Fruit fly (Drosophila melanogaster) whole organism, embryonic: Measurements from ENCODE around the gene RpS17.
A peak's percentile ranks its signal among the peaks of the same experiment; 100 is the strongest.

Experiments used
- ATbp ChIP-seq: fragments of 200-800 bp; sonication (Bioruptor generic); optimal IDR thresholded peaks from 2 replicates; lab custom pipeline; 2017; ENCODE audit warnings: missing biosample characterization, mild to moderate bottlenecking, missing genetic modification characterization, missing genetic modification reagents
- B-H2 ChIP-seq: fragments of 200-800 bp; sonication (Bioruptor generic); optimal IDR thresholded peaks from 2 replicates; lab custom pipeline; 2018; ENCODE audit warnings: missing biosample characterization, mild to moderate bottlenecking, missing genetic modification characterization
- CG12104 ChIP-seq: fragments of 200-800 bp; sonication (Bioruptor generic); optimal IDR thresholded peaks from 3 replicates; lab custom pipeline; 2016; ENCODE audit warnings: missing biosample characterization, missing genetic modification characterization
- CG12219 ChIP-seq: fragments of 200-800 bp; sonication (Bioruptor generic); optimal IDR thresholded peaks from 3 replicates; lab custom pipeline; 2018; ENCODE audit warnings: missing biosample characterization, mild to moderate bottlenecking, missing genetic modification characterization
- CG1233 ChIP-seq: fragments of 200-800 bp; sonication (Bioruptor generic); optimal IDR thresholded peaks from 4 replicates; lab custom pipeline; 2018; ENCODE audit warnings: missing biosample characterization, mild to moderate bottlenecking, missing genetic modification characterization
- CG13296 ChIP-seq: fragments of 200-800 bp; sonication (Bioruptor generic); optimal IDR thresholded peaks from 3 replicates; lab custom pipeline; 2018; ENCODE audit warnings: missing biosample characterization, mild to moderate bottlenecking, missing genetic modification characterization
- CG14441 ChIP-seq: fragments of 200-800 bp; sonication (Bioruptor generic); IDR thresholded peaks from 2 replicates; pipeline ENCODE4 v1.3.6; 2022; ENCODE audit warnings: missing biosample characterization, missing genetic modification characterization
- CG1529 ChIP-seq: fragments of 200-800 bp; sonication (Bioruptor generic); optimal IDR thresholded peaks from 3 replicates; lab custom pipeline; 2018; ENCODE audit warnings: missing biosample characterization, missing genetic modification characterization
- CG15696 ChIP-seq: fragments of 200-800 bp; sonication (Bioruptor generic); optimal IDR thresholded peaks from 2 replicates; lab custom pipeline; 2019; ENCODE audit warnings: missing biosample characterization, mild to moderate bottlenecking, missing genetic modification characterization, moderate library complexity
- CG1647 ChIP-seq: fragments of 200-800 bp; sonication (Bioruptor generic); optimal IDR thresholded peaks from 3 replicates; lab custom pipeline; 2016; ENCODE audit warnings: missing biosample characterization, missing genetic modification characterization
- CG32772 ChIP-seq: fragments of 200-800 bp; sonication (Bioruptor generic); IDR thresholded peaks from 2 replicates; pipeline ENCODE4 v1.3.6; 2022; ENCODE audit warnings: missing biosample characterization, missing genetic modification characterization
- CG33213 ChIP-seq: fragments of 200-800 bp; sonication (Bioruptor generic); optimal IDR thresholded peaks from 3 replicates; lab custom pipeline; 2016; ENCODE audit warnings: missing biosample characterization, missing genetic modification characterization
- CG42726 ChIP-seq: fragments of 200-800 bp; sonication (Bioruptor generic); IDR thresholded peaks from 2 replicates; pipeline ENCODE4 v1.3.6; 2022; ENCODE audit warnings: missing biosample characterization, missing genetic modification characterization; ENCODE audit not compliant: partially characterized antibody
- CG4282 ChIP-seq: fragments of 200-800 bp; sonication (Bioruptor generic); optimal IDR thresholded peaks from 2 replicates; lab custom pipeline; 2016; ENCODE audit warnings: missing biosample characterization, missing genetic modification characterization
- CG4730 ChIP-seq: fragments of 200-800 bp; sonication (Bioruptor generic); IDR thresholded peaks from 2 replicates; pipeline ENCODE4 v1.3.6; 2022; ENCODE audit warnings: missing biosample characterization, missing genetic modification characterization
- CG7987 ChIP-seq: fragments of 200-800 bp; sonication (Bioruptor generic); optimal IDR thresholded peaks from 2 replicates; lab custom pipeline; 2018; ENCODE audit warnings: missing biosample characterization, mild to moderate bottlenecking, missing genetic modification characterization, moderate library complexity
- CG8089 ChIP-seq: fragments of 200-800 bp; sonication (Bioruptor generic); optimal IDR thresholded peaks from 3 replicates; lab custom pipeline; 2016; ENCODE audit warnings: missing biosample characterization, missing genetic modification characterization
- CG8359 ChIP-seq: fragments of 200-800 bp; sonication (Bioruptor generic); optimal IDR thresholded peaks from 2 replicates; lab custom pipeline; 2017; ENCODE audit warnings: missing biosample characterization, mild to moderate bottlenecking, missing genetic modification characterization, borderline replicate concordance
- CG9727 ChIP-seq: fragments of 200-800 bp; sonication (Bioruptor generic); optimal IDR thresholded peaks from 3 replicates; lab custom pipeline; 2017; ENCODE audit warnings: missing biosample characterization, mild to moderate bottlenecking, missing genetic modification characterization
- NC2β ChIP-seq: fragments of 200-800 bp; sonication (Bioruptor generic); optimal IDR thresholded peaks from 2 replicates; lab custom pipeline; 2016; ENCODE audit warnings: missing biosample characterization, missing genetic modification characterization
- Nf-YA ChIP-seq: fragments of 200-800 bp; sonication (Bioruptor generic); IDR thresholded peaks from 2 replicates; pipeline ENCODE4 v1.3.6; 2022; ENCODE audit warnings: missing biosample characterization, missing genetic modification characterization
- Nf-YC ChIP-seq: fragments of 200-800 bp; optimal IDR thresholded peaks from 3 replicates; lab custom pipeline; 2019; ENCODE audit warnings: missing biosample characterization, mild to moderate bottlenecking, missing genetic modification characterization, moderate library complexity
- Tbp ChIP-seq: fragments of >200 bp; optimal IDR thresholded peaks from 2 replicates; lab custom pipeline; 2018; ENCODE audit warnings: missing biosample characterization, missing genetic modification characterization
- al ChIP-seq: fragments of 200-800 bp; sonication (Bioruptor generic); IDR thresholded peaks from 2 replicates; pipeline ENCODE4 v1.3.6; 2022; ENCODE audit warnings: missing biosample characterization, missing genetic modification characterization
- chm ChIP-seq: fragments of 200-800 bp; sonication (Bioruptor generic); IDR thresholded peaks from 2 replicates; pipeline ENCODE4 v1.3.6; 2022; ENCODE audit warnings: missing biosample characterization, missing genetic modification characterization
- crp ChIP-seq, 2 experiments: fragments of 200-800 bp; sonication (Bioruptor generic); optimal IDR thresholded peaks; 2 replicates in 1 of 2; 3 replicates in 1 of 2; lab custom pipeline; 2017; ENCODE audit warnings: missing biosample characterization in 2 of 2, missing genetic modification characterization in 2 of 2, mild to moderate bottlenecking in 1 of 2, moderate library complexity in 1 of 2
- cwo ChIP-seq: fragments of 200-800 bp; sonication (Bioruptor generic); optimal IDR thresholded peaks from 3 replicates; lab custom pipeline; 2017; ENCODE audit warnings: missing biosample characterization, missing genetic modification characterization, mild to moderate bottlenecking, moderate library complexity, missing genetic modification reagents
- dan ChIP-seq: fragments of 200-800 bp; sonication (Bioruptor generic); IDR thresholded peaks from 2 replicates; pipeline ENCODE4 v1.3.6; 2022; ENCODE audit warnings: missing biosample characterization, missing genetic modification characterization
- emc ChIP-seq: fragments of 200-800 bp; sonication (Bioruptor generic); optimal IDR thresholded peaks from 2 replicates; lab custom pipeline; 2016; ENCODE audit warnings: missing biosample characterization, missing genetic modification characterization
- exex ChIP-seq: fragments of 200-800 bp; sonication (Bioruptor generic); optimal IDR thresholded peaks from 4 replicates; lab custom pipeline; 2018; ENCODE audit warnings: missing biosample characterization, mild to moderate bottlenecking, missing genetic modification characterization, moderate library complexity
- gro ChIP-seq: fragments of 200-800 bp; sonication (Bioruptor generic); optimal IDR thresholded peaks from 2 replicates; lab custom pipeline; 2016; ENCODE audit warnings: missing biosample characterization, missing genetic modification characterization
- h ChIP-seq: fragments of >200 bp; optimal IDR thresholded peaks from 2 replicates; lab custom pipeline; 2017
- jumu ChIP-seq: fragments of 200-800 bp; sonication (Bioruptor generic); optimal IDR thresholded peaks from 3 replicates; lab custom pipeline; 2016; ENCODE audit warnings: missing biosample characterization, missing genetic modification characterization
- lbe ChIP-seq: fragments of 200-800 bp; sonication (Bioruptor generic); optimal IDR thresholded peaks from 2 replicates; lab custom pipeline; 2016; ENCODE audit warnings: missing biosample characterization, mild to moderate bottlenecking, missing genetic modification characterization
- org-1 ChIP-seq: fragments of 200-800 bp; sonication (Bioruptor generic); optimal IDR thresholded peaks from 2 replicates; lab custom pipeline; 2017; ENCODE audit warnings: missing biosample characterization, missing genetic modification characterization
- pho ChIP-seq: fragments of 200-800 bp; sonication (Bioruptor generic); optimal IDR thresholded peaks from 2 replicates; lab custom pipeline; 2016; ENCODE audit warnings: missing biosample characterization, missing genetic modification characterization
- run ChIP-seq: fragments of 200-800 bp; sonication (Bioruptor generic); optimal IDR thresholded peaks from 3 replicates; lab custom pipeline; 2018; ENCODE audit warnings: missing biosample characterization, mild to moderate bottlenecking, missing genetic modification characterization
- salm ChIP-seq: fragments of 200-800 bp; sonication (Bioruptor generic); optimal IDR thresholded peaks from 2 replicates; lab custom pipeline; 2018; ENCODE audit warnings: missing biosample characterization, mild to moderate bottlenecking, missing genetic modification characterization
- scrt ChIP-seq: fragments of 200-800 bp; sonication (Bioruptor generic); optimal IDR thresholded peaks from 2 replicates; lab custom pipeline; 2018; ENCODE audit warnings: missing biosample characterization, mild to moderate bottlenecking, missing genetic modification characterization, moderate library complexity
- sqz ChIP-seq: fragments of 200-800 bp; sonication (Bioruptor generic); optimal IDR thresholded peaks from 3 replicates; lab custom pipeline; 2018; ENCODE audit warnings: missing biosample characterization, mild to moderate bottlenecking, missing genetic modification characterization
- sug ChIP-seq: fragments of 200-800 bp; optimal IDR thresholded peaks from 2 replicates; lab custom pipeline; 2019; ENCODE audit warnings: missing biosample characterization, mild to moderate bottlenecking, missing genetic modification characterization, moderate library complexity
- tgo ChIP-seq: fragments of 200-800 bp; sonication (Bioruptor generic); IDR thresholded peaks from 3 replicates; pipeline ENCODE4 v1.3.6; 2022; ENCODE audit warnings: missing biosample characterization, missing genetic modification characterization
- tna ChIP-seq: fragments of 200-800 bp; sonication (Bioruptor generic); IDR thresholded peaks from 2 replicates; pipeline ENCODE4 v1.3.6; 2022; ENCODE audit warnings: missing biosample characterization, missing genetic modification characterization; ENCODE audit not compliant: partially characterized antibody
- trem ChIP-seq: fragments of 200-800 bp; optimal IDR thresholded peaks from 3 replicates; lab custom pipeline; 2019; ENCODE audit warnings: missing biosample characterization, mild to moderate bottlenecking, missing genetic modification characterization, moderate library complexity
- zen2 ChIP-seq: fragments of 200-800 bp; sonication (Bioruptor generic); IDR thresholded peaks from 3 replicates; pipeline ENCODE4 v1.3.6; 2022; ENCODE audit warnings: missing biosample characterization, missing genetic modification characterization; ENCODE audit not compliant: partially characterized antibody
- zf30C ChIP-seq: fragments of 200-800 bp; sonication (Bioruptor generic); optimal IDR thresholded peaks from 3 replicates; lab custom pipeline; 2018; ENCODE audit warnings: missing biosample characterization, mild to moderate bottlenecking, missing genetic modification characterization

Gene RpS17

dm6 chr3L:9423757-9424527 is 5.7 kb downstream of the RpS17 start (continued):
- TF ChIP-seq zf30C (GFP tag; lab: Kevin White, UChicago) = peak; percentile 38
- TF ChIP-seq exex (tag; lab: Kevin White, UChicago) = peak; percentile 61
- TF ChIP-seq sug (tag; lab: Kevin White, UChicago) = peak; percentile 79
- no peak for TF ChIP-seq Tbp
- peak in 1 of 2 experiments; percentile 53 for TF ChIP-seq crp (GFP tag; optimal IDR thresholded peaks at IDR 0.05; lab: Kevin White, UChicago)

dm6 chr3L:9422636-9423419 is 6.8 kb downstream of the RpS17 start, which contains the start of gene aay:
TSS of gene aay (plus strand) at chr3L:9423253.
- TF ChIP-seq CG4282 (GFP tag; lab: Kevin White, UChicago) (peak; percentile 92), Nf-YC (tag; lab: Kevin White, UChicago) (peak; percentile 93), salm (tag; lab: Kevin White, UChicago) (peak; percentile 99), run (peak; percentile 99), h (lab: Kevin White, UChicago) (no peak), sqz (GFP tag; lab: Kevin White, UChicago) (peak; percentile 98), CG1529 (peak; percentile 99), chm (GFP tag; lab: Robert Waterston, UW) (peak; percentile 99), CG13296 (GFP tag; lab: Kevin White, UChicago) (peak; percentile 99), tgo (GFP tag; lab: Robert Waterston, UW) (peak; percentile 98), CG1647 (GFP tag; lab: Kevin White, UChicago) (peak; percentile 98), CG9727 (GFP tag; lab: Kevin White, UChicago) (peak; percentile 100), pho (peak; percentile 98), tna (GFP tag; lab: Robert Waterston, UW) (no peak), CG12104 (GFP tag; lab: Kevin White, UChicago) (peak; percentile 98), CG42726 (GFP tag; lab: Robert Waterston, UW) (no peak; the same call in 1 of the 2 replicates), gro (GFP tag; lab: Kevin White, UChicago) (peak; percentile 98), trem (tag; lab: Kevin White, UChicago) (peak; percentile 97), al (GFP tag; lab: Robert Waterston, UW) (peak; percentile 96), ATbp (GFP tag; lab: Kevin White, UChicago) (peak; percentile 99), dan (GFP tag; lab: Robert Waterston, UW) (peak; percentile 96), NC2β (peak; percentile 96), B-H2 (GFP tag; lab: Kevin White, UChicago) (peak; percentile 94), org-1 (GFP tag; lab: Kevin White, UChicago) (peak; percentile 99), zen2 (GFP tag; lab: Robert Waterston, UW) (no peak), CG12219 (GFP tag; lab: Kevin White, UChicago) (peak; percentile 98), scrt (peak; percentile 97), CG8089 (GFP tag; lab: Kevin White, UChicago) (peak; percentile 97), CG8359 (GFP tag; lab: Kevin White, UChicago) (peak; percentile 95), jumu (peak; percentile 96), CG14441 (GFP tag; lab: Robert Waterston, UW) (peak; percentile 98), cwo (GFP tag; lab: Kevin White, UChicago) (peak; percentile 97), CG15696 (peak; percentile 99), CG32772 (GFP tag; lab: Robert Waterston, UW) (peak; percentile 98), CG4730 (GFP tag; lab: Robert Waterston, UW) (peak; percentile 97), CG1233 (GFP tag; lab: Kevin White, UChicago) (peak; percentile 99), emc (GFP tag; lab: Kevin White, UChicago) (peak; percentile 94), Nf-YA (GFP tag; lab: Robert Waterston, UW) (peak; percentile 97), lbe (GFP tag; lab: Kevin White, UChicago) (peak; percentile 97), CG33213 (GFP tag; lab: Kevin White, UChicago) (peak; percentile 98), CG7987 (GFP tag; lab: Kevin White, UChicago) (peak; percentile 97)
